Fruit fly (Drosophila melanogaster): ENCODE data around the gene gzl.

gzl gene

DNA sequence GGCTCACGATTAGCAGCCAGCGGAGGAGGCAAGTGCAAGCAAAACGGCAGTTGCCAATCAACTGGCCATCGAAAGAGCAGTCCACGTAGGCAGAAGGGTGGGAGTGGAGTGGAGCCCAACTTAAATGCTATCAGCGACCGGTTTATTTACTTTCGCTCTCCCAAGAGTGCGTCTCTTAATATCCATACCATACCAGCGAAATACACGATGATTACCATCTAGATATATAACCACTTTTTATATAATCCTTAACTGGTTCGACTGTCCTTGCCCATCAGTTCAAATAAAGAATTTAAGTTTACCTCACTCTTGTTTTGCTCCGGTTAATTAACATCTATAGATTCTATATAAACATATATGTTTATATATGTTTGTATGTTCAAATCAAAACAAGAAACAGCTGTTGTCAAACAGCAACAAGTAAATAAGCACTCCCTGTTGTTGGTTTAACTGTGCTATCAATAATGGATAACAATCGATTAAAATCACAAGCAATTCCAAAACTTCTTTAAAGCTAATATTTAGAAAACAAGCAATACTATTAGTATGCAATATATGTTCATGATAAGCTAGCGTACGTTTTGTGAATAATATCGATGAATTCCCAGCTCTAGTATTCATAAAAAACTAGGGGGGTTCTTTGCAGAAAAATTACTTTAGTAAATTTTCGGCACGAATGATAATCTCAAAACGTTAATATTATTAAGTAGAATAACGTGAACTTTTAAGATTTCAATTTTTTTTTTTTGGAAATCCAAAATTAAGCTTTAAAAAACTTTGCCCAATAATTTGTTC lies 9.0 kb upstream of the gzl start:
- TF ChIP-seq pad (GFP tag; optimal IDR thresholded peaks at IDR 0.05), result no peak
- TF ChIP-seq cic (GFP tag; optimal IDR thresholded peaks at IDR 0.05), result peak; percentile 26
- peak; percentile 40 for TF ChIP-seq CG7101 (tag; optimal IDR thresholded peaks at IDR 0.05)
- peak; percentile 6 for TF ChIP-seq ovo (GFP tag; optimal IDR thresholded peaks at IDR 0.05)
- TF ChIP-seq CG12768 (GFP tag; optimal IDR thresholded peaks at IDR 0.05), result peak; percentile 27
- no peak for TF ChIP-seq Mnt (GFP tag; optimal IDR thresholded peaks at IDR 0.05)
- no peak for TF ChIP-seq CG5204 (GFP tag; optimal IDR thresholded peaks at IDR 0.05)
- TF ChIP-seq cnc (optimal IDR thresholded peaks at IDR 0.05), result no peak
- peak; percentile 30 for TF ChIP-seq CG7045 (GFP tag; optimal IDR thresholded peaks at IDR 0.05)
- peak; percentile 9 for TF ChIP-seq Hr96 (GFP tag; optimal IDR thresholded peaks at IDR 0.05)
- peak; percentile 43 for TF ChIP-seq toe (GFP tag; optimal IDR thresholded peaks at IDR 0.05)
- TF ChIP-seq kay (GFP tag; ENCODE audit: borderline replicate concordance), result no peak
- TF ChIP-seq CG1620 (GFP tag; optimal IDR thresholded peaks at IDR 0.05), result peak; percentile 42
- TF ChIP-seq CG33017 (tag; optimal IDR thresholded peaks at IDR 0.05), result peak; percentile 64
- no peak for TF ChIP-seq Clk (GFP tag; optimal IDR thresholded peaks at IDR 0.05)
- peak; percentile 29 for TF ChIP-seq CG14711 (tag; optimal IDR thresholded peaks at IDR 0.05)
- peak; percentile 43 for TF ChIP-seq CG11617 (GFP tag; optimal IDR thresholded peaks at IDR 0.05)
- peak; percentile 29 for TF ChIP-seq bab1 (GFP tag; optimal IDR thresholded peaks at IDR 0.05)
- no peak for TF ChIP-seq tj (GFP tag; optimal IDR thresholded peaks at IDR 0.05)
- peak; percentile 42 for TF ChIP-seq Crg-1 (GFP tag; optimal IDR thresholded peaks at IDR 0.05)

- no peak for TF ChIP-seq ovo (GFP tag; optimal IDR thresholded peaks at IDR 0.05)
These were observed 8.5 kb upstream of the gzl start, which contains the start of gene CG42564 for dm6 chr3R:6374307-6374574. Gene CG42564 (plus strand): TSS chr3R:6374475.

DNA sequence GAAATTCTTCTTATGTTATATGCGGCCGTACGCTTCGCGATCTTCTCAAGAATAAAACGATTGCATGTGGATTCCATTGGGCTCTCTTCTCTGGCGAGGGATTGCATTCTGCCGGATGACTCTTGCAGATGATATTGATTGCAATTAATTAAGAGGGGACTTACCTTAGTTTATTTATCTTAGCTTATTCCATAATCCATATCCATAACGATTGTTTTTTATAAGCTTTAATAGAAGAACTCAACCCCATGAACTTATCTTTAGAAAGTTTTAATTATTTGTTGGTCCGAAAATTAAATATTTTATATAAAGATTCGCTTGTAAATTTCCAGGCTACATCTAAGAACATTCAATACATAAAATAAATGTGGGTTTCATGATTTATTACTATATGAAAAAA lies 6.8 kb upstream of the gzl start, which contains the start of gene CRAT:
CRAT (minus strand) TSS at position 101 of the 400 bp plus-strand sequence.
- TF ChIP-seq cnc (optimal IDR thresholded peaks at IDR 0.05) (no peak), tj (GFP tag; optimal IDR thresholded peaks at IDR 0.05) (no peak), toe (GFP tag; optimal IDR thresholded peaks at IDR 0.05) (no peak), Clk (GFP tag; optimal IDR thresholded peaks at IDR 0.05) (no peak), pad (GFP tag; optimal IDR thresholded peaks at IDR 0.05) (no peak), CG5204 (GFP tag; optimal IDR thresholded peaks at IDR 0.05) (no peak), ovo (GFP tag; optimal IDR thresholded peaks at IDR 0.05) (no peak), CG7101 (tag; optimal IDR thresholded peaks at IDR 0.05) (no peak), Crg-1 (GFP tag; optimal IDR thresholded peaks at IDR 0.05) (no peak), kay (GFP tag; ENCODE audit: borderline replicate concordance) (no peak), Hr96 (GFP tag; optimal IDR thresholded peaks at IDR 0.05) (no peak), CG33017 (tag; optimal IDR thresholded peaks at IDR 0.05) (no peak), CG14711 (tag; optimal IDR thresholded peaks at IDR 0.05) (no peak), Mnt (GFP tag; optimal IDR thresholded peaks at IDR 0.05) (no peak), cic (GFP tag; optimal IDR thresholded peaks at IDR 0.05) (no peak), CG1620 (GFP tag; optimal IDR thresholded peaks at IDR 0.05) (no peak)

DNA sequence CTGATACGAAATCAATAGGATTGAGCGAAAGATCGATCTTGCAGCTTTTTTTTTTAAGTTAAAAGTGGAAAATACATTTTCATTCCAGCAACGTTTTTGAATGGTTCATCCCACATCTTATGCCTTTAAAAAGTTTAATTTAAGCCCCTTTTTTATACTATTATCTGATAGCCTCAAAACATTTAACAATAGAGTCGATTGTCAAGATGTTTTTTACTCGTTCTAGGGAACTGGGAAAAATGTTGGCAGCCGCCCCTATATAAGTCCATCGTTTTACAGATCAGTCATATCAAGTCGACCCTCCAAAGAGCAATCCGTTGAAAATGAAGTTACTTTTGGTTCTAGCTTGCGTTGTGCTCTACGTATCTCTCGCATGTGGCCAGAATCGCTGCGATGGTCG lies 5.2 kb upstream of the gzl start, which contains the start of gene CG42537:
CG42537 (plus strand) TSS at position 301 of the 400 bp plus-strand sequence.
- TF ChIP-seq cnc (optimal IDR thresholded peaks at IDR 0.05) (no peak), ovo (GFP tag; optimal IDR thresholded peaks at IDR 0.05) (no peak), CG1620 (GFP tag; optimal IDR thresholded peaks at IDR 0.05) (no peak), Hr96 (GFP tag; optimal IDR thresholded peaks at IDR 0.05) (no peak), CG5204 (GFP tag; optimal IDR thresholded peaks at IDR 0.05) (no peak), Clk (GFP tag; optimal IDR thresholded peaks at IDR 0.05) (no peak)

dm6 chr3R:6380129-6380528 lies 2.6 kb upstream of the gzl start, which contains the start of the genes CG1024 and TfIIFalpha:
Gene CG1024 (minus strand): TSS chr3R:6380328.
Gene TfIIFalpha (plus strand): TSS chr3R:6380467.
- no peak for TF ChIP-seq kay (GFP tag; ENCODE audit: borderline replicate concordance)
- TF ChIP-seq Mnt (GFP tag; optimal IDR thresholded peaks at IDR 0.05), result peak; percentile 31
- TF ChIP-seq CG7045 (GFP tag; optimal IDR thresholded peaks at IDR 0.05), result no peak
- TF ChIP-seq CG11617 (GFP tag; optimal IDR thresholded peaks at IDR 0.05), result no peak
- no peak for TF ChIP-seq ovo (GFP tag; optimal IDR thresholded peaks at IDR 0.05)
- TF ChIP-seq CG33017 (tag; optimal IDR thresholded peaks at IDR 0.05), result no peak
- peak; percentile 31 for TF ChIP-seq CG7101 (tag; optimal IDR thresholded peaks at IDR 0.05)
- no peak for TF ChIP-seq cnc (optimal IDR thresholded peaks at IDR 0.05)
- peak; percentile 5 for TF ChIP-seq Crg-1 (GFP tag; optimal IDR thresholded peaks at IDR 0.05)
- TF ChIP-seq CG1620 (GFP tag; optimal IDR thresholded peaks at IDR 0.05), result peak; percentile 10
- peak; percentile 73 for TF ChIP-seq bab1 (GFP tag; optimal IDR thresholded peaks at IDR 0.05)
- no peak for TF ChIP-seq toe (GFP tag; optimal IDR thresholded peaks at IDR 0.05)

DNA sequence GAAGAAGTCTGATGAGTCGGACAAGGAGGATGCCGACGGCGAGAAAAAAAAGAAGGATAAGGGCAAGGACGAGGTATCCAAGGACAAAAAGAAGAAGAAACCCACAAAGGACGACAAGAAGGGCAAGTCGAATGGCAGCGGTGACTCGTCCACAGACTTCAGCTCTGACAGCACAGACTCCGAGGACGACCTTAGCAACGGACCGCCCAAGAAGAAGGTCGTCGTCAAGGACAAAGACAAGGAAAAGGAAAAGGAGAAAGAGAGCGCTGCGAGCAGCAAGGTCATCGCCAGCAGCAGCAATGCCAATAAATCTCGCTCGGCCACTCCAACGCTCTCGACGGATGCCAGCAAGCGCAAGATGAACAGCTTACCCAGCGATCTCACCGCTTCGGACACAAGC lies 930 bp upstream of the gzl start:
- TF ChIP-seq kay (GFP tag; ENCODE audit: borderline replicate concordance) (no peak), CG5204 (GFP tag; optimal IDR thresholded peaks at IDR 0.05) (no peak), CG12768 (GFP tag; optimal IDR thresholded peaks at IDR 0.05) (no peak), Mnt (GFP tag; optimal IDR thresholded peaks at IDR 0.05) (no peak), toe (GFP tag; optimal IDR thresholded peaks at IDR 0.05) (no peak), Clk (GFP tag; optimal IDR thresholded peaks at IDR 0.05) (no peak)

DNA sequence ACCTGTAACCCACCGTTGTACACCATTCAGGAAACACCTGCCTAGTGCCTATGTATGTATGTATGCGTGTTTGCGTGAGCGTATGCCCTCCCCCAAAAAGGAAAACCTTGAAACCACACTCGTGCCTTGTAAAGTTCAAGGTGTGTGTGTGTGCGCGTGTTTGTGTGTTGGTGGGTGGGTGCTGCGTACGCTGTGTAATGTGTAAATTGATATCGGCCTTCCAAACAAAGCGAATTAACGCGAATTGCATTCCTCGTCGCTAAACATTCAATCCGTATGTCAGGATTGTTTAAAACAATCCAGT lies 704 bp downstream of the gzl start:
- TF ChIP-seq cic (GFP tag; optimal IDR thresholded peaks at IDR 0.05) (peak; percentile 42), Crg-1 (GFP tag; optimal IDR thresholded peaks at IDR 0.05) (no peak), CG33017 (tag; optimal IDR thresholded peaks at IDR 0.05) (no peak), Hr96 (GFP tag; optimal IDR thresholded peaks at IDR 0.05) (no peak), bab1 (GFP tag; optimal IDR thresholded peaks at IDR 0.05) (no peak)
